Fruit fly (Drosophila melanogaster): ENCODE data around the gene CG5506.

The CG5506 gene

DNA sequence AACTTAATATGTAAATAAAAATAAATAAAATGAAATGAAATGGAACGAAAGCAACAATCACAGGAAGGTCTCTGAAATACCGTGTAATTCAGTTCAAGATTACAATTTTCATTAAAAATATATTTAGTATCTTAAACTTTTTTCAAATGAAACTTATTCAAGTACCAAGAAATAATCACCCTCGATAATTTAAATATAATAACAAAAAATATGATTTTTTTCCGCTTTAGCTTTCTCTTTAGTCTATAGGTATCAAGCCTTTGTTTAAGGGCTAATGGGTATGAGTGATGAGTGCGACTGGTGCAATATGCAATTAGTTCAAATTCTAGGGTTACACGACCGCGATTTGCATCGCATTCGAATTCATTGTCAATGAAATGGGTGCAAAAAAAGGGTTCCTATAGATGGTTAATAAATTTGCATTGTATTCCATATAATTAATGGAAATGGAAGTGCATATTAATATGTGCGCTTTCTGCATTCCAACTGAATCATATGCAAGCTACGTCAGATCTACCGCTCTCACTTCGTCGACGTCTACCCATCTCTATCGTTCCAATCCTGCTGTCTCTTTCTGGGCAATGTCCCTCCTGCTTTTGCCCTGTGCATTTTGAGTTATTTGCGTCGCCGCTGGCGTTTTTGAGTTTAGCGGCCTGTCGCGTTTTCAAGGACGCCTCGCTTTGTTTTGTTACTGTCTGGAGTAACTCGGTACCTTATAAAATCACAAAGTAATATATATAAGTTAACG is 33.7 kb upstream of the CG5506 start (continued):
- TF ChIP-seq CG3919 (GFP tag; optimal IDR thresholded peaks at IDR 0.05) (no peak), CG6792 (GFP tag; optimal IDR thresholded peaks at IDR 0.05) (no peak), CG11294 (GFP tag; IDR thresholded peaks at IDR 0.05) (no peak), fd59A (GFP tag; optimal IDR thresholded peaks at IDR 0.05) (no peak), CG34406 (GFP tag; optimal IDR thresholded peaks at IDR 0.05) (no peak), CG6163 (GFP tag; IDR thresholded peaks at IDR 0.05) (no peak; the same call in 2 of the 3 replicates), CG10631 (GFP tag; optimal IDR thresholded peaks at IDR 0.05) (no peak), CG10669 (GFP tag; optimal IDR thresholded peaks at IDR 0.05) (no peak), Eip93F (GFP tag; optimal IDR thresholded peaks at IDR 0.05) (no peak), CG15336 (GFP tag; IDR thresholded peaks at IDR 0.05) (no peak), dsx (GFP tag; optimal IDR thresholded peaks at IDR 0.05; ENCODE audit: poor library complexity, severe bottlenecking) (no peak), net (GFP tag; optimal IDR thresholded peaks at IDR 0.05) (no peak), fkh (GFP tag; optimal IDR thresholded peaks at IDR 0.05) (no peak), achi (GFP tag; optimal IDR thresholded peaks at IDR 0.05) (no peak), eg (GFP tag; IDR thresholded peaks at IDR 0.05) (no peak), OdsH (GFP tag; optimal IDR thresholded peaks at IDR 0.05) (no peak), CG3032 (tag; optimal IDR thresholded peaks at IDR 0.05) (peak; percentile 11), Sox14 (GFP tag; optimal IDR thresholded peaks at IDR 0.05) (no peak)

DNA sequence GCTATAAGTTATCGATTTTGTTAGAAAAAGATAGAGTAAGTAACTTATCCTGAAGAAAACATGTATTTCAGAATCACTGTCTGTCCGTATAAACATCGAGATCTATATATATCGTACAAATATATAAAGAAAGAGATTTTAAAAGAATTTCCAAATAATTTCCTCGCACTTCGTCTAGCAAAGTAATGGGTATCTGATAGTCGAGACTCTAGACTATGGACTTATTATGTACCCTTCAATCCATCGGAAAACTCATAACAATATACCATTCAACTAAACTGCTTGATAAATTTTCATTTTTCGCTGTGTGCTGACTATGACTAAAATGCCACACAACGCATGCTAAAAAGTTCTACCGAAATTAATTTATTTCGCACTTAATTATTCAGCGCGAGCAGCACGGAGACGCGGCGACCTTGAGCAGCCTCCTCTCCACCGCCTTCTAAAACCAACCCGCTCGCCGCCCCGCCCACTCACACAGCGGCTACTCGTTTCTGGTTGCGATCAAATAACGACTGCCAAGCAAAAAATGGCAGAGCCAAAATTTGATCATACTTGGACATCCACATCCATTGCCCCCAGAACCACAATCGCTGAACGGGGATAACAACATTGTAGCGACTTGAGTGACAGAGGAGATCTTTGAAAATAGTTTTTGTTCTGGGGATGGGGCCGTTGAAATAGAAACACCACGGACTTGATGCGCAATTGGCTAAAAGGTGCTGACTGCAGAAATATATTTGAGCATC is 31.8 kb upstream of the CG5506 start:
- TF ChIP-seq CG10631 (GFP tag; optimal IDR thresholded peaks at IDR 0.05) (no peak), dsx (GFP tag; optimal IDR thresholded peaks at IDR 0.05; ENCODE audit: poor library complexity, severe bottlenecking) (peak; percentile 18), CG6792 (GFP tag; optimal IDR thresholded peaks at IDR 0.05) (no peak), OdsH (GFP tag; optimal IDR thresholded peaks at IDR 0.05) (no peak)

DNA sequence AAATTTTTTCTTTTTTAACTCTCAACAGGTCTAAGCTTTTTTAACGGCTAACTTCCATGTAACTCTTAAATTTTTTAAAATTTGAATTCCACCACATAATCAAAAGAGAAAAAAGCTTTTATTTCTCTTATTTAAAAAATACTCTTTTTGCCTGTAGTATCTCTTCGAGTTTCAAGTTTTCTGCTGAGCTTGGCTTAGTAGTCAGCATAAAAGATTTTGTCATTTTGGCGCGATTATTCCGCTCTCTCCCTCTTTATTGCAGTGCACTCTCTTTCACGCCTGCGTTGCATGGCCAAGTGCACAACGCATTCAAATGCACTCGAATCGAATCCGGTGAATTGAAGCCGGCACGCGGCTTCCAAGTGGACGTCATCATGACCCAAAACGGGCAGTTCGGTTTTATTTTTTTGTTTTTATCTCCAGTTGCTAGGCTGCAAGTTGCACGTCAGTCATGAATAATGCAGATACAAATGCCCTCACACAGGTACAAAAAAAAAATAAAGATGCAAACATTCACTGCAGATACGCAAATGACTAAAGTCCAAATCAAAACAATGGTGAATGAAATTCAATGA is 29.9 kb upstream of the CG5506 start:
- peak; percentile 37 for TF ChIP-seq Eip78C (GFP tag)
- TF ChIP-seq CG6854 (GFP tag; optimal IDR thresholded peaks at IDR 0.05), result peak; percentile 3
- TF ChIP-seq Blimp-1 (GFP tag; optimal IDR thresholded peaks at IDR 0.05), result no peak
- no peak for TF ChIP-seq Ets96B (tag; optimal IDR thresholded peaks at IDR 0.05)
- TF ChIP-seq ss (GFP tag; optimal IDR thresholded peaks at IDR 0.05), result peak; percentile 4 to 14
- TF ChIP-seq vri (GFP tag; optimal IDR thresholded peaks at IDR 0.05), result peak; percentile 25
- TF ChIP-seq Met (GFP tag; optimal IDR thresholded peaks at IDR 0.05), result no peak
- no peak for TF ChIP-seq CG34406 (GFP tag; optimal IDR thresholded peaks at IDR 0.05)
- no peak for TF ChIP-seq fd59A (GFP tag; optimal IDR thresholded peaks at IDR 0.05)
- no peak for TF ChIP-seq CG11762 (GFP tag; optimal IDR thresholded peaks at IDR 0.05; ENCODE audit: insufficient read depth)
- TF ChIP-seq CG9139 (GFP tag; optimal IDR thresholded peaks at IDR 0.05), result peak; percentile 12
- TF ChIP-seq lz (GFP tag; optimal IDR thresholded peaks at IDR 0.05), result no peak
- TF ChIP-seq CG8119 (GFP tag; IDR thresholded peaks at IDR 0.05), result peak; percentile 43; the same call in 2 of the 3 replicates
- TF ChIP-seq topi (GFP tag; optimal IDR thresholded peaks at IDR 0.05), result no peak
- TF ChIP-seq CG31627 (GFP tag; optimal IDR thresholded peaks at IDR 0.05), result no peak
- TF ChIP-seq Hr39 (GFP tag; optimal IDR thresholded peaks at IDR 0.05), result no peak
- no peak for TF ChIP-seq CG3919 (GFP tag; optimal IDR thresholded peaks at IDR 0.05)
- no peak for TF ChIP-seq CG4318 (GFP tag; optimal IDR thresholded peaks at IDR 0.05)
- peak; percentile 29; the same call in 1 of the 2 replicates for TF ChIP-seq CG15336 (GFP tag; IDR thresholded peaks at IDR 0.05)

Measured in whole organism, prepupa.